Worm (Caenorhabditis elegans) whole organism, L1 larva: ENCODE measurements around the gene M163.9.
A peak's percentile ranks its signal among the peaks of the same experiment; 100 is the strongest.

ENCODE experiments used
- C34B4.2 ChIP-seq: sonication (generic microtip); optimal IDR thresholded peaks from 2 replicates; lab custom pipeline; 2017; ENCODE audit warnings: mild to moderate bottlenecking, missing genetic modification characterization, missing compliant biosample characterization
- F16B12.6 ChIP-seq: fragments of 150-350 bp; optimal IDR thresholded peaks from 2 replicates; lab custom pipeline; 2014; ENCODE audit warnings: missing biosample characterization, missing genetic modification characterization
- aha-1 ChIP-seq: fragments of 150-350 bp; optimal IDR thresholded peaks from 2 replicates; lab custom pipeline; 2014; ENCODE audit warnings: missing biosample characterization, missing genetic modification characterization
- blmp-1 ChIP-seq: fragments of 150-350 bp; optimal IDR thresholded peaks from 2 replicates; lab custom pipeline; 2014; ENCODE audit warnings: missing biosample characterization, missing genetic modification characterization
- ceh-8 ChIP-seq: fragments of 200-800 bp; sonication (Bioruptor generic); optimal IDR thresholded peaks from 2 replicates; lab custom pipeline; 2018; ENCODE audit warnings: mild to moderate bottlenecking, missing genetic modification characterization, moderate library complexity, missing compliant biosample characterization
- ceh-82 ChIP-seq, 3 experiments: fragments of 150-350 bp in 1 of 3; sonication (generic microtip) in 2 of 3; optimal IDR thresholded peaks; 2 replicates each; lab custom pipeline; 2014 to 2017; ENCODE audit warnings: missing biosample characterization in 3 of 3, missing genetic modification characterization in 3 of 3
- dpl-1 ChIP-seq, 3 experiments: fragments of 150-350 bp in 2 of 3; sonication (generic microtip) in 1 of 3; optimal IDR thresholded peaks; 2 replicates each; lab custom pipeline; 2014 to 2017; ENCODE audit warnings: missing biosample characterization in 3 of 3, missing genetic modification characterization in 3 of 3, missing genetic modification reagents in 3 of 3
- dsc-1 ChIP-seq: sonication (generic microtip); optimal IDR thresholded peaks from 2 replicates; lab custom pipeline; 2016; ENCODE audit warnings: mild to moderate bottlenecking, missing genetic modification characterization, missing compliant biosample characterization
- efl-1 ChIP-seq, 4 experiments: fragments of 150-350 bp; optimal IDR thresholded peaks in 3 of 4; peaks in 1 of 4; 1 replicate in 1 of 4; 2 replicates in 3 of 4; lab custom pipeline; 2014; ENCODE audit warnings: missing biosample characterization in 2 of 4, missing genetic modification characterization in 2 of 4, missing genetic modification reagents in 2 of 4
- egl-13 ChIP-seq: sonication (generic microtip); optimal IDR thresholded peaks from 2 replicates; lab custom pipeline; 2016; ENCODE audit warnings: missing genotype, missing genetic modification reagents, missing genetic modification characterization, missing compliant biosample characterization
- elt-2 ChIP-seq: sonication (generic microtip); optimal IDR thresholded peaks from 2 replicates; lab custom pipeline; 2016; ENCODE audit warnings: missing genetic modification characterization, mild to moderate bottlenecking, inconsistent platforms, missing compliant biosample characterization, missing genetic modification reagents
- fkh-10 ChIP-seq: sonication (generic microtip); optimal IDR thresholded peaks from 2 replicates; lab custom pipeline; 2017; ENCODE audit warnings: missing biosample characterization, missing genetic modification reagents, missing genetic modification characterization
- fkh-4 ChIP-seq: sonication (generic microtip); optimal IDR thresholded peaks from 2 replicates; lab custom pipeline; 2016; ENCODE audit warnings: missing compliant biosample characterization, missing genetic modification characterization, borderline replicate concordance
- hpl-2 ChIP-seq: fragments of 150-350 bp; optimal IDR thresholded peaks from 2 replicates; lab custom pipeline; 2014; ENCODE audit warnings: missing biosample characterization, missing genetic modification reagents, missing genetic modification characterization
- irx-1 ChIP-seq: sonication (generic microtip); optimal IDR thresholded peaks from 2 replicates; lab custom pipeline; 2016; ENCODE audit warnings: missing genetic modification characterization, missing compliant biosample characterization
- jun-1 ChIP-seq: fragments of 150-350 bp; optimal IDR thresholded peaks from 2 replicates; lab custom pipeline; 2014; ENCODE audit warnings: missing biosample characterization, missing genetic modification reagents, missing genetic modification characterization
- lin-13 ChIP-seq: fragments of 150-350 bp; optimal IDR thresholded peaks from 2 replicates; lab custom pipeline; 2014; ENCODE audit warnings: missing biosample characterization, missing genetic modification reagents, missing genetic modification characterization
- lin-14 ChIP-seq: fragments of 200-800 bp; sonication (Bioruptor generic); optimal IDR thresholded peaks from 2 replicates; lab custom pipeline; 2018; ENCODE audit warnings: mild to moderate bottlenecking, missing genetic modification characterization, moderate library complexity, missing compliant biosample characterization
- lin-15B ChIP-seq: fragments of 150-350 bp; sonication (generic microtip); optimal IDR thresholded peaks from 3 replicates; lab custom pipeline; 2014; ENCODE audit warnings: missing biosample characterization, missing genetic modification characterization
- lin-35 ChIP-seq, 2 experiments: fragments of 150-350 bp; optimal IDR thresholded peaks; 2 replicates each; lab custom pipeline; 2014; ENCODE audit warnings: missing biosample characterization in 2 of 2, missing genetic modification characterization in 2 of 2, missing genetic modification reagents in 2 of 2
- lin-39 ChIP-seq: fragments of 150-350 bp; optimal IDR thresholded peaks from 2 replicates; lab custom pipeline; 2014; ENCODE audit warnings: missing biosample characterization, missing genetic modification reagents, missing genetic modification characterization
- lsy-2 ChIP-seq, 2 experiments: fragments of 150-350 bp; optimal IDR thresholded peaks; 2 replicates each; lab custom pipeline; 2014; ENCODE audit warnings: missing biosample characterization in 2 of 2, missing genetic modification characterization in 2 of 2
- mep-1 ChIP-seq: fragments of 150-350 bp; optimal IDR thresholded peaks from 2 replicates; lab custom pipeline; 2014; ENCODE audit warnings: missing biosample characterization, missing genetic modification characterization
- nhr-19 ChIP-seq: fragments of 200-800 bp; sonication (Bioruptor generic); conservative IDR thresholded peaks from 2 replicates; pipeline ENCODE4 v1.3.6; 2022; ENCODE audit warnings: missing genetic modification characterization, missing compliant biosample characterization
- nhr-20 ChIP-seq: sonication (generic microtip); optimal IDR thresholded peaks from 2 replicates; lab custom pipeline; 2016; ENCODE audit warnings: mild to moderate bottlenecking, missing genetic modification characterization, missing compliant biosample characterization
- nhr-47 ChIP-seq: sonication (generic microtip); optimal IDR thresholded peaks from 2 replicates; lab custom pipeline; 2016; ENCODE audit warnings: mild to moderate bottlenecking, missing genetic modification characterization, moderate library complexity, missing compliant biosample characterization
- nhr-71 ChIP-seq: sonication (generic microtip); optimal IDR thresholded peaks from 2 replicates; lab custom pipeline; 2016; ENCODE audit warnings: mild to moderate bottlenecking, missing genetic modification characterization, moderate library complexity, missing compliant biosample characterization
- nhr-84 ChIP-seq: sonication (generic microtip); optimal IDR thresholded peaks from 2 replicates; lab custom pipeline; 2017; ENCODE audit warnings: missing biosample characterization, missing genetic modification characterization
- pax-3 ChIP-seq: fragments of 200-800 bp; sonication (Bioruptor generic); optimal IDR thresholded peaks from 2 replicates; lab custom pipeline; 2018; ENCODE audit warnings: mild to moderate bottlenecking, missing genetic modification characterization, moderate library complexity, missing compliant biosample characterization
- rnt-1 ChIP-seq: sonication (generic microtip); optimal IDR thresholded peaks from 2 replicates; lab custom pipeline; 2016; ENCODE audit warnings: mild to moderate bottlenecking, missing genetic modification characterization, moderate library complexity, missing compliant biosample characterization
- skn-1 ChIP-seq: fragments of 150-350 bp; optimal IDR thresholded peaks from 2 replicates; lab custom pipeline; 2014; ENCODE audit warnings: missing biosample characterization, missing genetic modification characterization
- snpc-4 ChIP-seq: fragments of 150-350 bp; optimal IDR thresholded peaks from 2 replicates; lab custom pipeline; 2014; ENCODE audit warnings: missing biosample characterization, missing genetic modification characterization
- snu-23 ChIP-seq: sonication (generic microtip); optimal IDR thresholded peaks from 2 replicates; lab custom pipeline; 2016; ENCODE audit warnings: missing genetic modification characterization, missing compliant biosample characterization
- sox-4 ChIP-seq: sonication (generic microtip); optimal IDR thresholded peaks from 2 replicates; lab custom pipeline; 2016; ENCODE audit warnings: missing genetic modification characterization, missing compliant biosample characterization
- swsn-7 ChIP-seq: sonication (generic microtip); optimal IDR thresholded peaks from 2 replicates; lab custom pipeline; 2016; ENCODE audit warnings: missing genetic modification characterization, missing compliant biosample characterization
- unc-130 ChIP-seq: fragments of 150-350 bp; optimal IDR thresholded peaks from 2 replicates; lab custom pipeline; 2017; ENCODE audit warnings: missing biosample characterization, missing genetic modification characterization, inconsistent platforms
- unc-98 ChIP-seq: fragments of 200-800 bp; sonication (Bioruptor generic); IDR thresholded peaks from 2 replicates; pipeline ENCODE4 v1.3.6; 2022; ENCODE audit warnings: missing genetic modification characterization, missing compliant biosample characterization
- xbp-1 ChIP-seq: sonication (generic microtip); optimal IDR thresholded peaks from 2 replicates; lab custom pipeline; 2016; ENCODE audit warnings: missing genetic modification characterization, missing compliant biosample characterization
- ztf-11 ChIP-seq, 2 experiments: sonication (generic microtip); optimal IDR thresholded peaks; 2 replicates each; lab custom pipeline; 2016 to 2017; ENCODE audit warnings: missing genetic modification characterization in 2 of 2, missing biosample characterization in 1 of 2, missing compliant biosample characterization in 1 of 2
- ztf-4 ChIP-seq: fragments of 150-350 bp; optimal IDR thresholded peaks from 2 replicates; lab custom pipeline; 2014; ENCODE audit warnings: missing biosample characterization, missing genetic modification characterization

M163.9 gene

DNA sequence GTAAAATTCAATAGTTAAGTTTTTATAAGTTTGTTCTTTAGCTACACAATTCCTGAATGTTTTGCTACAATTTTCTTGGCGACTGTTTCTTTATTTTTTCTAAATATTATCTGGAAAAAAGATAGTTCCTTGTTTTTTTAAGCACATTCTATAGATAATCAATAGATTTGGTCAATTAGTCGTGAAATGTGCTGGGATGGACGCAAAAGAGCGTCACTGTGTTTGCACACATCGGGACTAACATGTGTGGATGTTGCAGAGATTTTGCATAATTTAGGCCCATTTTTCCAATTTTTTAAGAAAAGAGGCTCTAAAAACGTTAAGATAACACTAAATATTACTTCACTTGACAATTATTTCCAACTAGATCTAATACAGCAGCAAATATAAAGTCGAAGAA, 44.1 kb downstream of the M163.9 start:
- TF ChIP-seq xbp-1 (peak; percentile 51), lin-14 (GFP tag; lab: Kevin White, UChicago) (peak; percentile 49), nhr-71 (tag; lab: Kevin White, UChicago) (peak; percentile 45), egl-13 (no peak), skn-1 (tag; lab: Kevin White, UChicago) (no peak), fkh-4 (tag; lab: Kevin White, UChicago) (no peak), unc-130 (tag; lab: Kevin White, UChicago) (no peak), rnt-1 (tag; lab: Kevin White, UChicago) (peak; percentile 26), irx-1 (tag; lab: Kevin White, UChicago) (peak; percentile 16), swsn-7 (tag; lab: Kevin White, UChicago) (peak; percentile 48), efl-1 (optimal IDR thresholded peaks at IDR 0.05; lab: Kevin White, UChicago) (peak; percentile 17 to 26), efl-1 (GFP tag; optimal IDR thresholded peaks at IDR 0.05 in 1 of 2; lab: Kevin White, UChicago) (peak in 1 of 2 experiments; percentile 91), nhr-20 (peak; percentile 35), mep-1 (tag; lab: Kevin White, UChicago) (peak; percentile 54), lin-35 (GFP tag; optimal IDR thresholded peaks at IDR 0.05; lab: Kevin White, UChicago) (peak; percentile 2 to 14), dsc-1 (tag; lab: Kevin White, UChicago) (peak; percentile 84), ceh-8 (GFP tag; lab: Kevin White, UChicago) (peak; percentile 47), jun-1 (tag; lab: Kevin White, UChicago) (no peak), hpl-2 (GFP tag; lab: Kevin White, UChicago) (no peak), dpl-1 (GFP tag; optimal IDR thresholded peaks at IDR 0.05; lab: Kevin White, UChicago) (peak in 1 of 3 experiments; percentile 25), unc-98 (GFP tag; lab: Robert Waterston, UW) (no peak), snu-23 (GFP tag; lab: Kevin White, UChicago) (peak; percentile 45), nhr-47 (tag; lab: Kevin White, UChicago) (peak; percentile 44), nhr-84 (tag; lab: Kevin White, UChicago) (no peak), lin-15B (tag; lab: Kevin White, UChicago) (no peak), fkh-10 (no peak), F16B12.6 (tag; lab: Kevin White, UChicago) (peak; percentile 90), snpc-4 (tag; lab: Kevin White, UChicago) (peak; percentile 18), lin-13 (GFP tag; lab: Kevin White, UChicago) (peak; percentile 19), ceh-82 (tag; optimal IDR thresholded peaks at IDR 0.05; lab: Kevin White, UChicago) (peak in 1 of 3 experiments; percentile 14), lin-39 (tag; lab: Kevin White, UChicago) (peak; percentile 36), C34B4.2 (tag; lab: Kevin White, UChicago) (no peak), aha-1 (no peak), nhr-19 (GFP tag; lab: Robert Waterston, UW) (0 out of 2 replicates have a peak, but pooled peaks have one; percentile 7), ztf-4 (no peak), ztf-11 (tag; optimal IDR thresholded peaks at IDR 0.05; lab: Kevin White, UChicago) (peak in 1 of 2 experiments; percentile 13), blmp-1 (tag; lab: Kevin White, UChicago) (peak; percentile 4), sox-4 (tag; lab: Kevin White, UChicago) (no peak), lsy-2 (tag; optimal IDR thresholded peaks at IDR 0.05; lab: Kevin White, UChicago) (peak; percentile 45 to 46)

DNA sequence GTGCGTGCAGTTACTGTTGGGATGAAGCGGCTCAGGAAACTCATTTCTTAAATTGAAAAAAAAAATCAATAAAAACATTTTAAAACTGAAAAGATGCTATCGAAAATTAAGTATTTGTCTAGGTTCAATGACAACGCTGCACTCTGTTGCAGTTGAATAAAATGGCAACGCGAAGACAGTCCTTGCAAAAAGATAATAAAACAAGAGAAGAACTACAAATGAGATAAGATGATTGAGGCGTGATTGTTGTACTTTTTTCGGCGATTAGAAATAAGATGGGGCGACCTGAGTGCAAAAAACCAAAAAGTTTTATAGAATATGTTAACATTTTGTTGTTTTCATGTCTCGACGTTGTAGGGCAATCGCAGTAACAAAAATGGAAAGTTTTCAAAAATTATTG, 45.6 kb downstream of the M163.9 start, which contains the start of gene gcsh-1:
gcsh-1 (minus strand) TSS at position 46 of the 400 bp plus-strand sequence.
- no peak for TF ChIP-seq pax-3 (tag; lab: Kevin White, UChicago)
- no peak for TF ChIP-seq F16B12.6 (tag; lab: Kevin White, UChicago)
- peak; percentile 50 for TF ChIP-seq elt-2 (tag; lab: Kevin White, UChicago)
- TF ChIP-seq, all 84 proteins: peak for 1
